Worm (Caenorhabditis elegans): ENCODE results near the gene C10C5.5.

- TF ChIP-seq W03F9.2 (tag; optimal IDR thresholded peaks at IDR 0.05): no peak
- no peak for TF ChIP-seq him-1 (tag; optimal IDR thresholded peaks at IDR 0.05)
Observed at ce11 chrIV:9376550-9376949, 4.7 kb upstream of the C10C5.5 start.
